Worm (Caenorhabditis elegans) whole organism, midembryonic: ENCODE data around the gene ZK154.4.

ENCODE experiments used
- flt-1 ChIP-seq: fragments of 200-800 bp; sonication (Bioruptor generic); IDR thresholded peaks from 2 replicates; pipeline ENCODE4 v1.3.6; 2022; ENCODE audit warnings: missing genetic modification characterization, missing compliant biosample characterization
- klf-2 ChIP-seq: fragments of 200-800 bp; sonication (Bioruptor generic); conservative IDR thresholded peaks from 2 replicates; pipeline ENCODE4 v1.3.6; 2022; ENCODE audit warnings: missing genetic modification reagents, missing genetic modification characterization, missing compliant biosample characterization
- med-1 ChIP-seq: sonication (generic microtip); optimal IDR thresholded peaks from 2 replicates; lab custom pipeline; 2017; ENCODE audit warnings: missing genetic modification characterization, mild to moderate bottlenecking, missing compliant biosample characterization, antibody characterized with exemption, missing genetic modification reagents; ENCODE audit not compliant: insufficient read depth
- ref-1 ChIP-seq: fragments of 200-800 bp; sonication (Bioruptor generic); conservative IDR thresholded peaks from 2 replicates; pipeline ENCODE4 v1.3.6; 2022; ENCODE audit warnings: missing genetic modification reagents, missing genetic modification characterization, missing compliant biosample characterization
- tab-1 ChIP-seq: fragments of 200-800 bp; sonication (Bioruptor generic); IDR thresholded peaks from 2 replicates; pipeline ENCODE4 v1.3.6; 2022; ENCODE audit warnings: missing genetic modification characterization, missing compliant biosample characterization

DNA sequence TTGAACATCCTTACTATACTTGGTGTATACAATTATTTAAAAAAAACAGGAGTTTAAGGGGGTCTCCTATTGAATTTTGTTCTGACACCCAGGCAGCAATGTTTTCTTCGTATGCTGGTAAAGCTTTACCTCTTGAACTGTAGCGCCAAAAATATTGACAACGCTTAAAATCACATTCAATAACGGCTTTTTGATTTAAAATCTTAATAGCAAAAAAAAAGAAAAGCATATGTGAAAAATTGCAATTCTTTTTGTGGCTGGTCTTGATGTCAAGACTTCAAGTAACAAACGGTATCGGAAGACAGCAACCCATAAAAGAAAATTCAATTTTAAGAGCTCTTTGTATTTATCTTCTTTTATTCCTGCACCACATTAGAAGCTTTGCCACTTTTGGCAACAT, 388 bp downstream of the ZK154.4 start:
- TF ChIP-seq ref-1 (GFP tag; lab: Robert Waterston, UW) (no peak), klf-2 (GFP tag; lab: Robert Waterston, UW) (no peak), flt-1 (GFP tag; lab: Robert Waterston, UW) (no peak), med-1 (GFP tag; lab: Kevin White, UChicago) (no peak), tab-1 (GFP tag; lab: Robert Waterston, UW) (no peak)
